Fruit fly (Drosophila melanogaster): Measurements from ENCODE around the gene CG31337.

The CG31337 gene

DNA sequence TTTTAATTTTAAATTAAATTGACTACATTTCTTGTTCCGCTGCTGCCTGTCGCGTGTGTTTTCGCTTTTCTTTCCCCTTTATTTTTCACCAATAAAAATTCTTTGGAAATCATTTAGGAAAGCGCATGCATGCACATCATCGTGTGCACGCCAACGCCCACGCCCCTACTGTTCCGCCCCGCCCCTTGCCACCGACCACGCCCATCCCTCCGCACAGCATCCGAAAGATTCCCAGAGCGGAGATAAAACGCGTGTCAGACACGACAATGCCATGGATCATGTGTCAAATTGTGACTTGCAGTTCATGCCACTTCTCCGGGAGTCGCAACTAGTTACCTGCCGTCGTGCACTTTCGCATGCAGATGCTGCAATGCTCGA lies 3.2 kb upstream of the CG31337 start:
- no peak for TF ChIP-seq Rx (GFP tag; IDR thresholded peaks at IDR 0.05)
- peak; percentile 18 for TF ChIP-seq CG7556 (GFP tag; optimal IDR thresholded peaks at IDR 0.05)
- TF ChIP-seq D19A (tag; optimal IDR thresholded peaks at IDR 0.05), result peak; percentile 3
- TF ChIP-seq hb (GFP tag; IDR thresholded peaks at IDR 0.05; ENCODE audit: partially characterized antibody), result 0 out of 3 replicates have a peak, but pooled peaks have one; percentile 7
- no peak for TF ChIP-seq ash1 (GFP tag; optimal IDR thresholded peaks at IDR 0.05)
- no peak for TF ChIP-seq stc (GFP tag; IDR thresholded peaks at IDR 0.05)
- no peak for TF ChIP-seq Dek (tag; optimal IDR thresholded peaks at IDR 0.05)
- TF ChIP-seq CG11504 (tag; optimal IDR thresholded peaks at IDR 0.05), result peak; percentile 21
- TF ChIP-seq psq (GFP tag; optimal IDR thresholded peaks at IDR 0.05), result no peak
- no peak for TF ChIP-seq Asciz (GFP tag; optimal IDR thresholded peaks at IDR 0.05)
- peak; percentile 41 for TF ChIP-seq CG18262 (tag; optimal IDR thresholded peaks at IDR 0.05)
- TF ChIP-seq sr (GFP tag; IDR thresholded peaks at IDR 0.05), result peak; percentile 59; the same call in 2 of the 3 replicates
- peak; percentile 22 for TF ChIP-seq phol (tag; optimal IDR thresholded peaks at IDR 0.05)
- no peak for TF ChIP-seq Hmr (GFP tag; optimal IDR thresholded peaks at IDR 0.05)
- TF ChIP-seq CG7987 (GFP tag; optimal IDR thresholded peaks at IDR 0.05), result no peak
- peak; percentile 48; the same call in 1 of the 3 replicates for TF ChIP-seq CG17361 (GFP tag; IDR thresholded peaks at IDR 0.05)
- TF ChIP-seq gsb-n (tag; optimal IDR thresholded peaks at IDR 0.05), result no peak
- no peak for TF ChIP-seq CG14050 (GFP tag; IDR thresholded peaks at IDR 0.05)
- TF ChIP-seq CG13424 (tag; optimal IDR thresholded peaks at IDR 0.05), result peak; percentile 2
- TF ChIP-seq crol (GFP tag; IDR thresholded peaks at IDR 0.05), result peak; percentile 53; the same call in 1 of the 2 replicates
- no peak for TF ChIP-seq run (tag; optimal IDR thresholded peaks at IDR 0.05)
- peak; percentile 6 for TF ChIP-seq grau (tag; optimal IDR thresholded peaks at IDR 0.05)
- no peak for TF ChIP-seq CG18619 (GFP tag; optimal IDR thresholded peaks at IDR 0.05)
- no peak for TF ChIP-seq Ets97D (GFP tag; optimal IDR thresholded peaks at IDR 0.05)
- TF ChIP-seq CG33213 (GFP tag; optimal IDR thresholded peaks at IDR 0.05), result no peak
- TF ChIP-seq CG31441 (GFP tag; IDR thresholded peaks at IDR 0.05), result peak; percentile 7; the same call in 1 of the 2 replicates

DNA sequence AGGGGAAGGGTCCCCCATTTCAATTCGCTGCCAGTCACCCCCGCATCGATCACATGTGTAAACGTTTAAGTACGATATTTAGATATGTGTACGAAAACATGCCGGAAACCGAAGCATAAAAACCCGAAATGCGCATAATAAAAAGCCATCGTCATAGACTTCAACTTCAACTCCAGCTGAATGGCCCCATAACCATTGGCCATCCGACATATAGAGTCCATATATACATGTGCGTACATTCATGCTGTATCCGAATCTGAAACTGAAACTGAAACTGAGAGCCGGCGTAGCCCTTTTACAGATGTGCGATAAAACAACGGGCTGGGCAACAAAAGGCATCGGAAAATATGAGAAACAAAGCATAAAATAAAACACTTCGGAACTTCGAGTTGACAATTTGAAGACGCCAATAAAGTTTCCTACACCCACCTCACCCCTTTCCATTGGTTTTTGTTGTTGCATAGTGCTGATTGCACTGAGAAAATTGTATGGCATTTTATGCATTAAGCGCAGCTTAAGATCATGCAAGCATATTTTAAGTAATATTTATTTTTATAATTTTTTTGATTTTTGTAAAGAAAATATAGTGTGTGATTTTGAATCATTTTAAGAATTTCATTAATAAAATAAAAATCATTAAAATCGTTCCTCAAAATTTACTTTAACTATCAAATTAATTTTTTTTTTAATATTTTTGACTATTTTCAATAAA lies 2.7 kb upstream of the CG31337 start:
- TF ChIP-seq CG17568 (GFP tag; optimal IDR thresholded peaks at IDR 0.05), result no peak
- no peak for TF ChIP-seq Sry-δ (GFP tag; optimal IDR thresholded peaks at IDR 0.05)
- TF ChIP-seq CG11456 (GFP tag; IDR thresholded peaks at IDR 0.05), result 0 out of 3 replicates have a peak, but pooled peaks have one; percentile 46
- TF ChIP-seq CG4424 (GFP tag; optimal IDR thresholded peaks at IDR 0.05), result peak; percentile 34
- no peak for TF ChIP-seq Atf3 (GFP tag; optimal IDR thresholded peaks at IDR 0.05)
- no peak for TF ChIP-seq gro (GFP tag; optimal IDR thresholded peaks at IDR 0.05)
- TF ChIP-seq CG31224 (GFP tag; IDR thresholded peaks at IDR 0.05), result no peak
- peak; percentile 70 for TF ChIP-seq CG2712 (tag; optimal IDR thresholded peaks at IDR 0.05)
- TF ChIP-seq B-H1 (GFP tag; IDR thresholded peaks at IDR 0.05), result no peak
- no peak for TF ChIP-seq scrt (GFP tag; optimal IDR thresholded peaks at IDR 0.05)
- TF ChIP-seq CG17385 (GFP tag; optimal IDR thresholded peaks at IDR 0.05), result no peak
- peak; percentile 45 for TF ChIP-seq CG17829 (tag; optimal IDR thresholded peaks at IDR 0.05)
- TF ChIP-seq Asciz (GFP tag; optimal IDR thresholded peaks at IDR 0.05), result peak; percentile 24
- no peak for TF ChIP-seq Lpt (GFP tag; optimal IDR thresholded peaks at IDR 0.05)
- TF ChIP-seq MBD-R2 (GFP tag; IDR thresholded peaks at IDR 0.05), result no peak
- no peak for TF ChIP-seq tin (GFP tag; optimal IDR thresholded peaks at IDR 0.05)
- no peak for TF ChIP-seq sr (GFP tag; IDR thresholded peaks at IDR 0.05)
- peak; percentile 60 for TF ChIP-seq fd96Cb (tag; optimal IDR thresholded peaks at IDR 0.05)
- TF ChIP-seq Sox102F (GFP tag; optimal IDR thresholded peaks at IDR 0.05), result peak; percentile 34
- 0 out of 4 replicates have a peak, but pooled peaks have one; percentile 58 for TF ChIP-seq chinmo (GFP tag; IDR thresholded peaks at IDR 0.05; ENCODE audit: partially characterized antibody)
- no peak for TF ChIP-seq Atf6 (GFP tag; IDR thresholded peaks at IDR 0.05)
- peak; percentile 36 for TF ChIP-seq CG14710 (tag; optimal IDR thresholded peaks at IDR 0.05)
- TF ChIP-seq CG1832 (GFP tag; optimal IDR thresholded peaks at IDR 0.05), result no peak
- TF ChIP-seq Sry-β (GFP tag; optimal IDR thresholded peaks at IDR 0.05), result no peak
- no peak for TF ChIP-seq sc (optimal IDR thresholded peaks at IDR 0.05)
- no peak for TF ChIP-seq sc (GFP tag; optimal IDR thresholded peaks at IDR 0.05)
